Fruit fly (Drosophila melanogaster) whole organism, larva: ENCODE measurements around the gene Polr2C.

ENCODE experiments used
- noc ChIP-seq: fragments of 200-800 bp; sonication (Bioruptor generic); optimal IDR thresholded peaks from 3 replicates; lab custom pipeline; 2019; ENCODE audit warnings: missing biosample characterization, mild to moderate bottlenecking, missing genetic modification characterization, moderate library complexity

The Polr2C gene

dm6 chr2L:13820176-13820575 lies 13.0 kb upstream of the Polr2C start:
- no peak for TF ChIP-seq noc (tag; lab: Kevin White, UChicago)

- no peak for TF ChIP-seq noc (tag; lab: Kevin White, UChicago)
These were observed 12.2 kb upstream of the Polr2C start, which contains the start of gene b for dm6 chr2L:13820948-13821347. b (plus strand) TSS chr2L:13821248.

- TF ChIP-seq noc (tag; lab: Kevin White, UChicago): no peak
These were observed 5.6 kb upstream of the Polr2C start, which contains the start of gene PolG1 for dm6 chr2L:13827557-13827956. PolG1 (minus strand) TSS chr2L:13827772.

dm6 chr2L:13829540-13829939 lies 3.6 kb upstream of the Polr2C start, which contains the start of the genes Arpc1 and Orc5:
Arpc1 (minus strand) TSS chr2L:13829741.
Orc5 (plus strand) TSS chr2L:13829837.
- no peak for TF ChIP-seq noc (tag; lab: Kevin White, UChicago)

- peak; percentile 99 for TF ChIP-seq noc (tag; lab: Kevin White, UChicago)
These were observed 2.1 kb downstream of the Polr2C start, which contains the start of the genes mRpS23 and CenG1A for dm6 chr2L:13835002-13835910. mRpS23 (minus strand) TSS chr2L:13835072. CenG1A (plus strand) TSS chr2L:13835564.

- TF ChIP-seq noc (tag; lab: Kevin White, UChicago): no peak
These were observed 2.8 kb downstream of the Polr2C start for dm6 chr2L:13835959-13836358.

dm6 chr2L:13837579-13837978 lies 4.4 kb downstream of the Polr2C start:
- TF ChIP-seq noc (tag; lab: Kevin White, UChicago): no peak

dm6 chr2L:13838647-13839390 lies 5.7 kb downstream of the Polr2C start:
- peak; percentile 53 for TF ChIP-seq noc (tag; lab: Kevin White, UChicago)

dm6 chr2L:13839744-13840151 lies 6.6 kb downstream of the Polr2C start:
- TF ChIP-seq noc (tag; lab: Kevin White, UChicago): peak; percentile 82

- TF ChIP-seq noc (tag; lab: Kevin White, UChicago): peak; percentile 61
These were observed 8.4 kb downstream of the Polr2C start, which contains the start of gene CG33307 for dm6 chr2L:13841508-13841907. CG33307 (minus strand) TSS chr2L:13841520.

- TF ChIP-seq noc (tag; lab: Kevin White, UChicago): no peak
These were observed 8.9 kb downstream of the Polr2C start for dm6 chr2L:13842078-13842477.

dm6 chr2L:13842572-13842971 lies 9.4 kb downstream of the Polr2C start:
- no peak for TF ChIP-seq noc (tag; lab: Kevin White, UChicago)

dm6 chr2L:13843692-13844284 lies 10.7 kb downstream of the Polr2C start, which contains the start of gene CG33306:
CG33306 (minus strand) TSS chr2L:13843742.
- peak; percentile 92 for TF ChIP-seq noc (tag; lab: Kevin White, UChicago)

dm6 chr2L:13845178-13845577 lies 12.0 kb downstream of the Polr2C start, which contains the start of gene CG8997:
CG8997 (minus strand) TSS chr2L:13845325.
- TF ChIP-seq noc (tag; lab: Kevin White, UChicago): no peak

dm6 chr2L:13846239-13846802 lies 13.2 kb downstream of the Polr2C start, which contains the start of gene CG7916:
CG7916 (plus strand) TSS chr2L:13846752.
- TF ChIP-seq noc (tag; lab: Kevin White, UChicago): no peak
